Worm (Caenorhabditis elegans) whole organism, mixed stage, embryonic: ENCODE results near the gene Y46H3C.7.
"Not testable (repeated sequence)": the region's sequence is repeated elsewhere in the genome, so short reads cannot be mapped to it uniquely, and the experiment has no call there.

Experiments
- M03D4.4 ChIP-seq: sonication (generic microtip); optimal IDR thresholded peaks from 2 replicates; lab custom pipeline; 2017; ENCODE audit warnings: mild to moderate bottlenecking, missing genetic modification characterization, missing compliant biosample characterization
- bed-3 ChIP-seq: fragments of 200-800 bp; sonication (Bioruptor generic); optimal IDR thresholded peaks from 3 replicates; lab custom pipeline; 2018; ENCODE audit warnings: mild to moderate bottlenecking, missing genetic modification characterization, moderate library complexity, missing compliant biosample characterization
- blmp-1 ChIP-seq: fragments of 150-350 bp; optimal IDR thresholded peaks from 2 replicates; lab custom pipeline; 2014; ENCODE audit warnings: missing biosample characterization, missing genetic modification characterization
- ceh-39 ChIP-seq: fragments of 150-350 bp; optimal IDR thresholded peaks from 2 replicates; lab custom pipeline; 2014; ENCODE audit warnings: missing biosample characterization, missing genetic modification characterization
- ceh-43 ChIP-seq: fragments of 200-800 bp; sonication (Bioruptor generic); optimal IDR thresholded peaks from 2 replicates; lab custom pipeline; 2018; ENCODE audit warnings: mild to moderate bottlenecking, missing genetic modification characterization, moderate library complexity, missing compliant biosample characterization
- ceh-83 ChIP-seq: fragments of 200-800 bp; sonication (Bioruptor generic); optimal IDR thresholded peaks from 2 replicates; lab custom pipeline; 2018; ENCODE audit warnings: mild to moderate bottlenecking, missing genetic modification characterization, missing compliant biosample characterization
- ces-1 ChIP-seq: fragments of 150-350 bp; optimal IDR thresholded peaks from 2 replicates; lab custom pipeline; 2014; ENCODE audit warnings: missing biosample characterization, missing genetic modification reagents, missing genetic modification characterization
- cnd-1 ChIP-seq: fragments of 200-800 bp; sonication (Bioruptor generic); optimal IDR thresholded peaks from 2 replicates; lab custom pipeline; 2018; ENCODE audit warnings: mild to moderate bottlenecking, missing genetic modification characterization, missing compliant biosample characterization
- drap-1 ChIP-seq: fragments of 200-800 bp; sonication (Bioruptor generic); optimal IDR thresholded peaks from 3 replicates; lab custom pipeline; 2018; ENCODE audit warnings: mild to moderate bottlenecking, missing genetic modification characterization, missing compliant biosample characterization
- elt-1 ChIP-seq: sonication (generic microtip); optimal IDR thresholded peaks from 2 replicates; lab custom pipeline; 2017; ENCODE audit warnings: missing genetic modification characterization, mild to moderate bottlenecking, missing compliant biosample characterization, antibody characterized with exemption, moderate library complexity, borderline replicate concordance; ENCODE audit not compliant: insufficient read depth
- elt-3 ChIP-seq: fragments of 150-350 bp; optimal IDR thresholded peaks from 2 replicates; lab custom pipeline; 2014; ENCODE audit warnings: missing biosample characterization, missing genetic modification characterization
- flh-1 ChIP-seq: fragments of 200-800 bp; sonication (Bioruptor generic); optimal IDR thresholded peaks from 2 replicates; lab custom pipeline; 2018; ENCODE audit warnings: mild to moderate bottlenecking, missing genetic modification characterization, moderate library complexity, missing compliant biosample characterization
- ham-2 ChIP-seq: fragments of 200-800 bp; sonication (Bioruptor generic); optimal IDR thresholded peaks from 2 replicates; lab custom pipeline; 2018; ENCODE audit warnings: mild to moderate bottlenecking, missing genetic modification characterization, missing compliant biosample characterization
- hlh-1 ChIP-seq: fragments of 150-350 bp; optimal IDR thresholded peaks from 2 replicates; lab custom pipeline; 2014; ENCODE audit warnings: missing biosample characterization, missing genetic modification reagents, missing genetic modification characterization
- lin-13 ChIP-seq: fragments of 150-350 bp; optimal IDR thresholded peaks from 2 replicates; lab custom pipeline; 2014; ENCODE audit warnings: missing biosample characterization, missing genetic modification characterization
- lin-32 ChIP-seq: fragments of 200-800 bp; sonication (Bioruptor generic); optimal IDR thresholded peaks from 2 replicates; lab custom pipeline; 2018; ENCODE audit warnings: mild to moderate bottlenecking, missing genetic modification characterization, missing compliant biosample characterization
- lsy-2 ChIP-seq: fragments of 150-350 bp; optimal IDR thresholded peaks from 2 replicates; lab custom pipeline; 2014; ENCODE audit warnings: missing biosample characterization, missing genetic modification characterization
- mab-5 ChIP-seq: fragments of 150-350 bp; optimal IDR thresholded peaks from 2 replicates; lab custom pipeline; 2014; ENCODE audit warnings: missing biosample characterization, missing genetic modification characterization
- mep-1 ChIP-seq: fragments of 150-350 bp; optimal IDR thresholded peaks from 2 replicates; lab custom pipeline; 2017; ENCODE audit warnings: missing biosample characterization, missing genetic modification reagents, missing genetic modification characterization, inconsistent platforms
- mls-2 ChIP-seq: sonication (generic microtip); optimal IDR thresholded peaks from 2 replicates; lab custom pipeline; 2016; ENCODE audit warnings: mild to moderate bottlenecking, missing genetic modification characterization, moderate library complexity, missing compliant biosample characterization
- nhr-12 ChIP-seq: fragments of 150-350 bp; optimal IDR thresholded peaks from 2 replicates; lab custom pipeline; 2014; ENCODE audit warnings: missing biosample characterization, missing genetic modification characterization
- nhr-2 ChIP-seq: fragments of 150-350 bp; optimal IDR thresholded peaks from 2 replicates; lab custom pipeline; 2014; ENCODE audit warnings: missing biosample characterization, missing genetic modification characterization
- nhr-237 ChIP-seq: fragments of 150-350 bp; optimal IDR thresholded peaks from 2 replicates; lab custom pipeline; 2014; ENCODE audit warnings: missing biosample characterization, missing genetic modification characterization
- nhr-28 ChIP-seq: fragments of 150-350 bp; optimal IDR thresholded peaks from 2 replicates; lab custom pipeline; 2014; ENCODE audit warnings: missing biosample characterization, missing genetic modification characterization
- nhr-76 ChIP-seq: sonication (generic microtip); optimal IDR thresholded peaks from 2 replicates; lab custom pipeline; 2017; ENCODE audit warnings: missing biosample characterization, missing genetic modification characterization
- pha-4 ChIP-seq: fragments of 150-350 bp; optimal IDR thresholded peaks from 2 replicates; lab custom pipeline; 2018; ENCODE audit warnings: missing biosample characterization, missing genetic modification reagents, missing genetic modification characterization
- sem-2 ChIP-seq: fragments of 200-800 bp; sonication (Bioruptor generic); optimal IDR thresholded peaks from 2 replicates; lab custom pipeline; 2018; ENCODE audit warnings: mild to moderate bottlenecking, missing genetic modification characterization, missing compliant biosample characterization
- snpc-4 ChIP-seq: fragments of 150-350 bp; optimal IDR thresholded peaks from 2 replicates; lab custom pipeline; 2014; ENCODE audit warnings: missing biosample characterization, missing genetic modification characterization
- sptf-1 ChIP-seq: sonication (generic microtip); optimal IDR thresholded peaks from 2 replicates; lab custom pipeline; 2017; ENCODE audit warnings: mild to moderate bottlenecking, missing genetic modification characterization, moderate library complexity, missing compliant biosample characterization
- tbx-8 ChIP-seq: fragments of 200-800 bp; sonication (Bioruptor generic); optimal IDR thresholded peaks from 2 replicates; lab custom pipeline; 2018; ENCODE audit warnings: mild to moderate bottlenecking, missing genetic modification characterization, moderate library complexity, missing compliant biosample characterization
- unc-120 ChIP-seq: sonication (generic microtip); optimal IDR thresholded peaks from 2 replicates; lab custom pipeline; 2017; ENCODE audit warnings: missing genetic modification characterization, missing compliant biosample characterization; ENCODE audit not compliant: poor library complexity, severe bottlenecking
- unc-39 ChIP-seq: fragments of 150-350 bp; optimal IDR thresholded peaks from 2 replicates; lab custom pipeline; 2014; ENCODE audit warnings: missing biosample characterization, missing genetic modification characterization
- unc-62 ChIP-seq: fragments of 150-350 bp; optimal IDR thresholded peaks from 2 replicates; lab custom pipeline; 2014; ENCODE audit warnings: missing biosample characterization, missing genetic modification reagents, missing genetic modification characterization
- zip-8 ChIP-seq: fragments of 150-350 bp; optimal IDR thresholded peaks from 2 replicates; lab custom pipeline; 2014; ENCODE audit warnings: missing biosample characterization, missing genetic modification characterization
- ztf-11 ChIP-seq: fragments of 150-350 bp; optimal IDR thresholded peaks from 2 replicates; lab custom pipeline; 2014; ENCODE audit warnings: missing biosample characterization, missing genetic modification characterization

The Y46H3C.7 gene

DNA sequence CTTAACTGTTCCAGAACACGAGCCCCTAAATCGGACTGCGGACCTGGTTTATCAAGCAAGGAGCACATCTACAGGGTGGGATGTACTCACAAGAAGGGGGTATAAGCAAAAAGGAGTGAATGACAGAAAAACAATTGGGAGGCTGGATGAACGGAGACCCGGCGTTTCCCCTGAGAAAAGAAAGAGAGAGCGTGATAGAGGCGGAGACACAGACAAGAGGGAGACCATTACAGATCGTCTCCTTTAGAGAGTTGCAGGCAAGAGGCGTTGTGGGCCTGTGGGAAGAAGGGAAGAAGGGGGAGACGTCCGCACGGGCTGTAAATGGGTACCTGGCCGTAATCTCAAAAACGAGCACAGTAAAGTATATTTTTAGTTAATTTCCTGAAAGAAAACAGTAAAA is at the start of gene Y46H3C.7:
Gene Y46H3C.7 (minus strand): TSS at position 147 of the 400 bp plus-strand sequence.
- not testable (repeated sequence) for TF ChIP-seq pha-4 (tag; lab: Kevin White, UChicago); ceh-39 (tag; lab: Kevin White, UChicago); lin-32 (GFP tag; lab: Kevin White, UChicago)

- TF ChIP-seq nhr-2 (tag; lab: Kevin White, UChicago) (no peak), sptf-1 (tag; lab: Kevin White, UChicago) (no peak), cnd-1 (no peak), lsy-2 (tag; lab: Kevin White, UChicago) (no peak), ceh-83 (GFP tag; lab: Kevin White, UChicago) (no peak), nhr-12 (tag; lab: Kevin White, UChicago) (peak; percentile 78), bed-3 (GFP tag; lab: Kevin White, UChicago) (no peak), ceh-43 (GFP tag; lab: Kevin White, UChicago) (no peak), M03D4.4 (tag; lab: Kevin White, UChicago) (no peak), hlh-1 (tag; lab: Kevin White, UChicago) (no peak), ces-1 (peak; percentile 55), sem-2 (GFP tag; lab: Kevin White, UChicago) (no peak), unc-39 (no peak), unc-62 (peak; percentile 52), snpc-4 (tag; lab: Kevin White, UChicago) (no peak), nhr-237 (tag; lab: Kevin White, UChicago) (peak; percentile 71), lin-32 (GFP tag; lab: Kevin White, UChicago) (no peak), flh-1 (GFP tag; lab: Kevin White, UChicago) (no peak), zip-8 (tag; lab: Kevin White, UChicago) (no peak), pha-4 (tag; lab: Kevin White, UChicago) (peak; percentile 68), ceh-39 (tag; lab: Kevin White, UChicago) (no peak), nhr-76 (tag; lab: Kevin White, UChicago) (no peak), lin-13 (tag; lab: Kevin White, UChicago) (no peak), mep-1 (tag; lab: Kevin White, UChicago) (peak; percentile 19), elt-1 (tag; lab: Kevin White, UChicago) (no peak), ham-2 (GFP tag; lab: Kevin White, UChicago) (peak; percentile 65), ztf-11 (tag; lab: Kevin White, UChicago) (no peak), mls-2 (tag; lab: Kevin White, UChicago) (no peak), blmp-1 (tag; lab: Kevin White, UChicago) (no peak), mab-5 (tag; lab: Kevin White, UChicago) (no peak), drap-1 (GFP tag; lab: Kevin White, UChicago) (no peak), elt-3 (tag; lab: Kevin White, UChicago) (peak; percentile 48), unc-120 (tag; lab: Kevin White, UChicago) (no peak), tbx-8 (GFP tag; lab: Kevin White, UChicago) (no peak), nhr-28 (peak; percentile 74)
These were observed 49.5 kb upstream of the Y46H3C.7 start, which contains the start of gene nhr-256 for ce11 chrV:1743205-1743870. nhr-256 (plus strand) TSS chrV:1743771.

- no peak for TF ChIP-seq unc-39
- no peak for TF ChIP-seq flh-1 (GFP tag; lab: Kevin White, UChicago)
- TF ChIP-seq nhr-76 (tag; lab: Kevin White, UChicago), result no peak
- no peak for TF ChIP-seq unc-120 (tag; lab: Kevin White, UChicago)
- TF ChIP-seq ham-2 (GFP tag; lab: Kevin White, UChicago), result no peak
- no peak for TF ChIP-seq blmp-1 (tag; lab: Kevin White, UChicago)
- TF ChIP-seq mep-1 (tag; lab: Kevin White, UChicago), result no peak
- no peak for TF ChIP-seq nhr-2 (tag; lab: Kevin White, UChicago)
- TF ChIP-seq elt-1 (tag; lab: Kevin White, UChicago), result no peak
- no peak for TF ChIP-seq snpc-4 (tag; lab: Kevin White, UChicago)
- TF ChIP-seq nhr-12 (tag; lab: Kevin White, UChicago), result no peak
- TF ChIP-seq tbx-8 (GFP tag; lab: Kevin White, UChicago), result no peak
- no peak for TF ChIP-seq sptf-1 (tag; lab: Kevin White, UChicago)
- no peak for TF ChIP-seq ceh-39 (tag; lab: Kevin White, UChicago)
- TF ChIP-seq mab-5 (tag; lab: Kevin White, UChicago), result no peak
- no peak for TF ChIP-seq mls-2 (tag; lab: Kevin White, UChicago)
- no peak for TF ChIP-seq bed-3 (GFP tag; lab: Kevin White, UChicago)
- TF ChIP-seq M03D4.4 (tag; lab: Kevin White, UChicago), result no peak
These were observed 47.3 kb upstream of the Y46H3C.7 start, which contains the start of gene srab-25 for ce11 chrV:1741074-1741473. srab-25 (minus strand) TSS chrV:1741174.
